Worm (Caenorhabditis elegans) whole organism, L2 larva: ENCODE data around the gene srlf-14.
A peak's percentile ranks its signal among the peaks of the same experiment; 100 is the strongest.

Experiments used
- C34F6.9 ChIP-seq: fragments of 150-350 bp; optimal IDR thresholded peaks from 2 replicates; lab custom pipeline; 2014; ENCODE audit warnings: missing biosample characterization, missing genetic modification characterization
- F13H6.1 ChIP-seq: sonication (generic microtip); optimal IDR thresholded peaks from 2 replicates; lab custom pipeline; 2016; ENCODE audit warnings: missing genetic modification characterization, missing compliant biosample characterization
- R02D3.7 ChIP-seq: fragments of 150-350 bp; optimal IDR thresholded peaks from 2 replicates; lab custom pipeline; 2014; ENCODE audit warnings: missing biosample characterization, missing genetic modification characterization
- ZK546.5 ChIP-seq: sonication (generic microtip); optimal IDR thresholded peaks from 2 replicates; lab custom pipeline; 2017; ENCODE audit warnings: missing biosample characterization, missing genetic modification characterization
- alr-1 ChIP-seq: fragments of 150-350 bp; optimal IDR thresholded peaks from 2 replicates; lab custom pipeline; 2014; ENCODE audit warnings: missing biosample characterization, missing genetic modification characterization
- aly-2 ChIP-seq: fragments of 150-350 bp; optimal IDR thresholded peaks from 2 replicates; lab custom pipeline; 2014; ENCODE audit warnings: missing biosample characterization, missing genetic modification characterization
- ama-1 ChIP-seq: fragments of 150-350 bp; optimal IDR thresholded peaks from 2 replicates; lab custom pipeline; 2018; ENCODE audit warnings: inconsistent platforms
- ceh-16 ChIP-seq: fragments of 150-350 bp; optimal IDR thresholded peaks from 2 replicates; lab custom pipeline; 2014; ENCODE audit warnings: missing biosample characterization, missing genetic modification characterization
- ceh-82 ChIP-seq: fragments of 150-350 bp; optimal IDR thresholded peaks from 2 replicates; lab custom pipeline; 2014; ENCODE audit warnings: missing biosample characterization, missing genetic modification characterization
- crh-2 ChIP-seq: sonication (generic microtip); optimal IDR thresholded peaks from 2 replicates; lab custom pipeline; 2017; ENCODE audit warnings: missing biosample characterization, missing genetic modification characterization
- dmd-4 ChIP-seq: sonication (generic microtip); optimal IDR thresholded peaks from 2 replicates; lab custom pipeline; 2017; ENCODE audit warnings: missing biosample characterization, missing genetic modification characterization
- egl-27 ChIP-seq: sonication (generic microtip); optimal IDR thresholded peaks from 3 replicates; lab custom pipeline; 2017; ENCODE audit warnings: missing biosample characterization, missing genetic modification reagents, missing genetic modification characterization
- elt-1 ChIP-seq: fragments of 150-350 bp; optimal IDR thresholded peaks from 2 replicates; lab custom pipeline; 2014; ENCODE audit warnings: missing biosample characterization, missing genetic modification characterization
- elt-3 ChIP-seq: sonication (generic microtip); optimal IDR thresholded peaks from 2 replicates; lab custom pipeline; 2017; ENCODE audit warnings: missing biosample characterization, missing genetic modification characterization
- fos-1 ChIP-seq: fragments of 150-350 bp; optimal IDR thresholded peaks from 2 replicates; lab custom pipeline; 2014; ENCODE audit warnings: missing biosample characterization, missing genetic modification characterization
- gmeb-1 ChIP-seq: fragments of 150-350 bp; optimal IDR thresholded peaks from 2 replicates; lab custom pipeline; 2014; ENCODE audit warnings: missing biosample characterization, missing genetic modification characterization
- lin-13 ChIP-seq: fragments of 150-350 bp; optimal IDR thresholded peaks from 2 replicates; lab custom pipeline; 2014; ENCODE audit warnings: missing biosample characterization, missing genetic modification reagents, missing genetic modification characterization
- lin-39 ChIP-seq: fragments of 150-350 bp; optimal IDR thresholded peaks from 2 replicates; lab custom pipeline; 2014; ENCODE audit warnings: missing biosample characterization, missing genetic modification reagents, missing genetic modification characterization
- lsy-2 ChIP-seq, 2 experiments: fragments of 150-350 bp in 1 of 2; sonication (generic microtip) in 1 of 2; optimal IDR thresholded peaks; 2 replicates each; lab custom pipeline; 2014 to 2017; ENCODE audit warnings: missing biosample characterization in 2 of 2, missing genetic modification characterization in 2 of 2
- mab-5 ChIP-seq: fragments of 150-350 bp; optimal IDR thresholded peaks from 2 replicates; lab custom pipeline; 2014; ENCODE audit warnings: missing biosample characterization, missing genetic modification characterization
- mbf-1 ChIP-seq: sonication (generic microtip); optimal IDR thresholded peaks from 2 replicates; lab custom pipeline; 2017; ENCODE audit warnings: missing biosample characterization, missing genetic modification characterization
- mdl-1 ChIP-seq, 2 experiments: fragments of 150-350 bp in 1 of 2; sonication (generic microtip) in 1 of 2; optimal IDR thresholded peaks; 2 replicates each; lab custom pipeline; 2017; ENCODE audit warnings: missing biosample characterization in 2 of 2, missing genetic modification characterization in 2 of 2
- nhr-10 ChIP-seq: sonication (generic microtip); optimal IDR thresholded peaks from 2 replicates; lab custom pipeline; 2017; ENCODE audit warnings: missing biosample characterization, missing genetic modification characterization
- nhr-12 ChIP-seq: fragments of 150-350 bp; optimal IDR thresholded peaks from 2 replicates; lab custom pipeline; 2014; ENCODE audit warnings: missing biosample characterization, missing genetic modification characterization
- nhr-129 ChIP-seq: fragments of 150-350 bp; optimal IDR thresholded peaks from 2 replicates; lab custom pipeline; 2014; ENCODE audit warnings: missing biosample characterization, missing genetic modification characterization
- nhr-237 ChIP-seq: fragments of 150-350 bp; optimal IDR thresholded peaks from 2 replicates; lab custom pipeline; 2014; ENCODE audit warnings: missing biosample characterization, missing genetic modification characterization
- nhr-6 ChIP-seq: fragments of 150-350 bp; optimal IDR thresholded peaks from 2 replicates; lab custom pipeline; 2014; ENCODE audit warnings: missing biosample characterization, missing genetic modification characterization
- nhr-77 ChIP-seq: fragments of 150-350 bp; optimal IDR thresholded peaks from 2 replicates; lab custom pipeline; 2014; ENCODE audit warnings: missing biosample characterization, missing genetic modification characterization
- sem-4 ChIP-seq: fragments of 150-350 bp; optimal IDR thresholded peaks from 2 replicates; lab custom pipeline; 2014; ENCODE audit warnings: missing biosample characterization, missing genetic modification reagents, missing genetic modification characterization
- skn-1 ChIP-seq: sonication (generic microtip); optimal IDR thresholded peaks from 2 replicates; lab custom pipeline; 2017; ENCODE audit warnings: missing biosample characterization, missing genetic modification characterization
- sma-3 ChIP-seq: sonication (generic microtip); optimal IDR thresholded peaks from 2 replicates; lab custom pipeline; 2016; ENCODE audit warnings: missing genetic modification reagents, missing genetic modification characterization, missing compliant biosample characterization
- sma-9 ChIP-seq, 2 experiments: fragments of 150-350 bp in 1 of 2; sonication (generic microtip) in 1 of 2; optimal IDR thresholded peaks; 2 replicates each; lab custom pipeline; 2014 to 2016; ENCODE audit warnings: missing genetic modification characterization in 2 of 2, mild to moderate bottlenecking in 1 of 2, missing biosample characterization in 1 of 2, missing compliant biosample characterization in 1 of 2, missing genetic modification reagents in 1 of 2, moderate library complexity in 1 of 2
- snpc-4 ChIP-seq: fragments of 150-350 bp; optimal IDR thresholded peaks from 2 replicates; lab custom pipeline; 2014; ENCODE audit warnings: missing biosample characterization, missing genetic modification characterization
- unc-39 ChIP-seq: fragments of 150-350 bp; optimal IDR thresholded peaks from 2 replicates; lab custom pipeline; 2014; ENCODE audit warnings: missing biosample characterization, missing genetic modification characterization
- unc-55 ChIP-seq: fragments of 150-350 bp; sonication (generic microtip); optimal IDR thresholded peaks from 3 replicates; lab custom pipeline; 2014; ENCODE audit warnings: missing biosample characterization, missing genetic modification reagents, missing genetic modification characterization
- unc-62 ChIP-seq: fragments of 150-350 bp; optimal IDR thresholded peaks from 2 replicates; lab custom pipeline; 2014; ENCODE audit warnings: missing biosample characterization, missing genetic modification reagents, missing genetic modification characterization
- zag-1 ChIP-seq: fragments of 150-350 bp; optimal IDR thresholded peaks from 2 replicates; lab custom pipeline; 2014; ENCODE audit warnings: missing biosample characterization, missing genetic modification characterization
- ztf-1 ChIP-seq: fragments of 200-800 bp; sonication (Bioruptor generic); conservative IDR thresholded peaks from 2 replicates; pipeline ENCODE4 v1.3.6; 2022; ENCODE audit warnings: missing genetic modification characterization, missing compliant biosample characterization
- ztf-11 ChIP-seq: sonication (generic microtip); optimal IDR thresholded peaks from 2 replicates; lab custom pipeline; 2017; ENCODE audit warnings: missing biosample characterization, missing genetic modification characterization
- ztf-4 ChIP-seq: fragments of 150-350 bp; optimal IDR thresholded peaks from 2 replicates; lab custom pipeline; 2014; ENCODE audit warnings: missing biosample characterization, missing genetic modification characterization

The srlf-14 gene

DNA sequence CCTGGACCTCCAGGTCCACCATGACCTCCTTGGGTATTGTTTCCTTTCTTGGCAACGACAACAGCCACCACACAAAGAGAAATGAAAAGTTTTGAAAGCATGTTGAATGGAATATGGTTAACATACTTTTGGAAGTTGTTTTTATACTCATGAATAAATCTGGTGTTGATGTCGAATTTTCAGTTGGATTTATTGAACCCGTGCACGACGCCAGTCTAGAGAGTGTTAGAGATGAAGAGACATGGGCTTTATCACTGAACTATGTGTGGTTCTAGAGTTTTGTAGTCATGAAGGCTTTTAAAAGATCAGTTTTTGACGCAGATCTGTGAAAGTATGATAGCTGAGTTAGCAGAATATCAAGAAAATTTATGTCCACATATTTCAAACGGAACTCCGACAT lies at the start of gene srlf-14:
Gene srlf-14 (minus strand): TSS at position 101 of the 400 bp plus-strand sequence.
- TF ChIP-seq nhr-10 (tag; lab: Kevin White, UChicago) (no peak), snpc-4 (tag; lab: Kevin White, UChicago) (no peak), crh-2 (tag; lab: Kevin White, UChicago) (no peak), skn-1 (tag; lab: Kevin White, UChicago) (no peak), C34F6.9 (tag; lab: Kevin White, UChicago) (no peak), ztf-1 (GFP tag; lab: Robert Waterston, UW) (no peak), mab-5 (no peak), fos-1 (tag; lab: Kevin White, UChicago) (no peak), unc-62 (no peak), sma-9 (GFP tag; optimal IDR thresholded peaks at IDR 0.05; lab: Kevin White, UChicago) (no peak), sma-9 (tag; optimal IDR thresholded peaks at IDR 0.05; lab: Kevin White, UChicago) (no peak), alr-1 (tag; lab: Kevin White, UChicago) (no peak), zag-1 (tag; lab: Kevin White, UChicago) (no peak)

DNA sequence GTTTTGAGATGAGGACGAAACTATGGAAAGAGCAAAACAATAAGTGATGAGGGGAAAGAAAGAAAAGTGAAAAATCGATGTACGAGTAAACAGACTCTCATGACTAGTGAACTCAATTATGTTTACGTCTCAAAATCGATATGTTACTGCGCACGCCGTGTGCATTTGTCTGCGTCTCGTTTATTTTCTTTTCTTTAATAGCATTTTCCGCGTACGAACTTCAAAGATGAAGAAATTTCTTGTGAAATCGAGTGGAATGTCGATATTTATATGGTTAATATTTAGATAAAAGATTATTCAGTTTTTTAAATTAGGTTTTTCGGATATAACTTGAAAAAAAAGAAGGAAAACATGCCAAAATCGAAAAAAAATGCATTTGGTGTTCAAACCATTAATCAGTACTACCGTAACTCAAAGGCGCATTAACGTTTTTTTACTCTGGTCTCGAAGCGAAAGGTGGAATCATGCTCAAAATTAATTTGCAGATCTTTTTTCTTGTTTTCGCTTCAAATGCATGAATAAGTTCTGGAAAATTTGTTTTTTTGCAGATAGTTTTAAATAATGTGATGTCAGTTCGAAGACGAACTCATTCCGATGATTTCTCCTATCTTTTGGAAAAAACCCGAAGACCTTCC lies 42.9 kb upstream of the srlf-14 start, which contains the start of gene fic-1:
Gene fic-1 (plus strand): TSS at position 549 of the 635 bp plus-strand sequence.
- TF ChIP-seq F13H6.1 (tag; lab: Kevin White, UChicago) (peak; percentile 44), skn-1 (tag; lab: Kevin White, UChicago) (peak; percentile 38), nhr-6 (tag; lab: Kevin White, UChicago) (peak; percentile 56), nhr-77 (no peak), sma-9 (GFP tag; optimal IDR thresholded peaks at IDR 0.05; lab: Kevin White, UChicago) (peak; percentile 84), sma-9 (tag; optimal IDR thresholded peaks at IDR 0.05; lab: Kevin White, UChicago) (no peak), sem-4 (peak; percentile 33), snpc-4 (tag; lab: Kevin White, UChicago) (peak; percentile 36), lin-13 (peak; percentile 74), C34F6.9 (tag; lab: Kevin White, UChicago) (peak; percentile 92), unc-62 (no peak), elt-1 (tag; lab: Kevin White, UChicago) (no peak), dmd-4 (tag; lab: Kevin White, UChicago) (no peak), unc-55 (GFP tag; lab: Kevin White, UChicago) (peak; percentile 94), ama-1 (lab: Kevin White, UChicago) (peak; percentile 24), sma-3 (peak; percentile 22), mdl-1 (tag; optimal IDR thresholded peaks at IDR 0.05; lab: Kevin White, UChicago) (peak; percentile 77 to 84), mab-5 (peak; percentile 51), lsy-2 (tag; optimal IDR thresholded peaks at IDR 0.05; lab: Kevin White, UChicago) (peak; percentile 37 to 83), fos-1 (tag; lab: Kevin White, UChicago) (peak; percentile 19), zag-1 (tag; lab: Kevin White, UChicago) (peak; percentile 64), nhr-129 (peak; percentile 81), aly-2 (no peak), ztf-4 (tag; lab: Kevin White, UChicago) (peak; percentile 63), crh-2 (tag; lab: Kevin White, UChicago) (peak; percentile 90)

DNA sequence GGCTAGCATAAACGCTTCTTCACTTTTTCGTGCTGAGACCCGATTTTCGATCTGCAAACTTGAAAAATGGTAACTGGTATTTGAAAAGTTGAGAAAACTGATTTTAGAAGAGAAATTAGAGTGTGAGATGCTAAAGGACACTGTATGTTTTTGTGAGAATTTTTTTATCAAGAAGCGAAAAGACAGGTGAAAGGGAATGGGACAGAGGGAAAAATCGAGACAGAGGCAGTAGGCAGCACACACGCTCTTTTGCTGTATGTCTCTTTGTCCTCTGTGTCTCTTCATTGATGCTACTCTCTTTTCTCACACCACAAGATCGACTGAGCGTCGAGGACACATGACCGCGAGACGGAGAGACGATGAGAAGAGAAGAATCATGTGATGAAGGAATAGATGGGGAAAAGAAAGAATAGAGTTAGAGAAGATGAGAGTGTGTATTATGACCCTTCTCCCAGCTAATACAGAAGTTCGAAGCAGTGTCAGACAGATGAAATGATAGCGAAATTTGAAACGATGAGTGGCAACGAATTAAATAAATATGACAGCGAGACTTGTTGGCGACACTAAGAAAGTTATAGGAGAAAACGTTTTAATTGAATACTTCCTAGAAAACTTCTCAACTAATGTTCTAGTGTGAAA lies 41.8 kb upstream of the srlf-14 start, which contains the start of gene lgg-2:
Gene lgg-2 (minus strand): TSS at position 51 of the 639 bp plus-strand sequence.
- TF ChIP-seq lsy-2 (tag; optimal IDR thresholded peaks at IDR 0.05; lab: Kevin White, UChicago) (peak; percentile 75 to 95), crh-2 (tag; lab: Kevin White, UChicago) (peak; percentile 98), gmeb-1 (tag; lab: Kevin White, UChicago) (peak; percentile 88), ztf-1 (GFP tag; lab: Robert Waterston, UW) (no peak), nhr-237 (no peak), ztf-11 (tag; lab: Kevin White, UChicago) (peak; percentile 4), mdl-1 (tag; optimal IDR thresholded peaks at IDR 0.05; lab: Kevin White, UChicago) (peak; percentile 79 to 97), fos-1 (tag; lab: Kevin White, UChicago) (peak; percentile 97), unc-55 (GFP tag; lab: Kevin White, UChicago) (peak; percentile 80), lin-39 (tag; lab: Kevin White, UChicago) (peak; percentile 53), nhr-10 (tag; lab: Kevin White, UChicago) (peak; percentile 70), ztf-4 (tag; lab: Kevin White, UChicago) (peak; percentile 97), alr-1 (tag; lab: Kevin White, UChicago) (peak; percentile 56), nhr-12 (tag; lab: Kevin White, UChicago) (peak; percentile 38), zag-1 (tag; lab: Kevin White, UChicago) (peak; percentile 78), unc-39 (tag; lab: Kevin White, UChicago) (no peak), C34F6.9 (tag; lab: Kevin White, UChicago) (peak; percentile 99), ama-1 (lab: Kevin White, UChicago) (no peak), F13H6.1 (tag; lab: Kevin White, UChicago) (peak; percentile 98), mab-5 (peak; percentile 92), sma-9 (GFP tag; optimal IDR thresholded peaks at IDR 0.05; lab: Kevin White, UChicago) (peak; percentile 99), sma-9 (tag; optimal IDR thresholded peaks at IDR 0.05; lab: Kevin White, UChicago) (no peak), nhr-77 (no peak), elt-1 (tag; lab: Kevin White, UChicago) (no peak), skn-1 (tag; lab: Kevin White, UChicago) (peak; percentile 52), nhr-6 (tag; lab: Kevin White, UChicago) (peak; percentile 98), elt-3 (no peak), sma-3 (peak; percentile 98), nhr-129 (peak; percentile 98), ceh-82 (tag; lab: Kevin White, UChicago) (peak; percentile 21), lin-13 (peak; percentile 87), ceh-16 (tag; lab: Kevin White, UChicago) (peak; percentile 57), unc-62 (peak; percentile 93), snpc-4 (tag; lab: Kevin White, UChicago) (peak; percentile 89), dmd-4 (tag; lab: Kevin White, UChicago) (no peak), aly-2 (no peak), R02D3.7 (tag; lab: Kevin White, UChicago) (no peak), ZK546.5 (tag; lab: Kevin White, UChicago) (no peak), mbf-1 (tag; lab: Kevin White, UChicago) (no peak), egl-27 (tag; lab: Kevin White, UChicago) (peak; percentile 97)
